Worm (Caenorhabditis elegans) whole organism, L1 larva: ENCODE data around the gene Y1B5A.1.

ENCODE experiments used
- C04F5.9 ChIP-seq: sonication (generic microtip); optimal IDR thresholded peaks from 2 replicates; lab custom pipeline; 2016; ENCODE audit warnings: missing genetic modification characterization, missing compliant biosample characterization
- C16A3.4 ChIP-seq: fragments of 150-350 bp; optimal IDR thresholded peaks from 2 replicates; lab custom pipeline; 2014; ENCODE audit warnings: missing biosample characterization, missing genetic modification characterization
- C34B4.2 ChIP-seq: sonication (generic microtip); optimal IDR thresholded peaks from 2 replicates; lab custom pipeline; 2017; ENCODE audit warnings: mild to moderate bottlenecking, missing genetic modification characterization, missing compliant biosample characterization
- aha-1 ChIP-seq: fragments of 150-350 bp; optimal IDR thresholded peaks from 2 replicates; lab custom pipeline; 2014; ENCODE audit warnings: missing biosample characterization, missing genetic modification characterization
- alr-1 ChIP-seq: fragments of 200-800 bp; sonication (Bioruptor generic); optimal IDR thresholded peaks from 2 replicates; lab custom pipeline; 2018; ENCODE audit warnings: borderline replicate concordance, mild to moderate bottlenecking, missing genetic modification characterization, missing compliant biosample characterization
- ama-1 ChIP-seq: fragments of 150-350 bp; optimal IDR thresholded peaks from 2 replicates; lab custom pipeline; 2014
- ceh-82 ChIP-seq, 3 experiments: fragments of 150-350 bp in 1 of 3; sonication (generic microtip) in 2 of 3; optimal IDR thresholded peaks; 2 replicates each; lab custom pipeline; 2014 to 2017; ENCODE audit warnings: missing biosample characterization in 3 of 3, missing genetic modification characterization in 3 of 3
- ceh-88 ChIP-seq: fragments of 200-800 bp; sonication (Bioruptor generic); IDR thresholded peaks from 2 replicates; pipeline ENCODE4 v1.3.6; 2022; ENCODE audit warnings: missing genetic modification characterization, missing compliant biosample characterization
- dsc-1 ChIP-seq: sonication (generic microtip); optimal IDR thresholded peaks from 2 replicates; lab custom pipeline; 2016; ENCODE audit warnings: mild to moderate bottlenecking, missing genetic modification characterization, missing compliant biosample characterization
- efl-1 ChIP-seq, 4 experiments: fragments of 150-350 bp; optimal IDR thresholded peaks in 3 of 4; peaks in 1 of 4; 1 replicate in 1 of 4; 2 replicates in 3 of 4; lab custom pipeline; 2014; ENCODE audit warnings: missing biosample characterization in 2 of 4, missing genetic modification characterization in 2 of 4, missing genetic modification reagents in 2 of 4
- egl-27 ChIP-seq, 2 experiments: fragments of 150-350 bp in 1 of 2; sonication (generic microtip); optimal IDR thresholded peaks; 3 replicates each; lab custom pipeline; 2017 to 2018; ENCODE audit warnings: missing biosample characterization in 2 of 2, missing genetic modification characterization in 2 of 2, missing genetic modification reagents in 2 of 2
- elt-2 ChIP-seq: sonication (generic microtip); optimal IDR thresholded peaks from 2 replicates; lab custom pipeline; 2016; ENCODE audit warnings: missing genetic modification characterization, mild to moderate bottlenecking, inconsistent platforms, missing compliant biosample characterization, missing genetic modification reagents
- ets-5 ChIP-seq: fragments of 200-800 bp; sonication (Bioruptor generic); IDR thresholded peaks from 2 replicates; pipeline ENCODE4 v1.3.6; 2022; ENCODE audit warnings: missing genetic modification characterization, missing compliant biosample characterization
- fkh-10 ChIP-seq: sonication (generic microtip); optimal IDR thresholded peaks from 2 replicates; lab custom pipeline; 2017; ENCODE audit warnings: missing biosample characterization, missing genetic modification reagents, missing genetic modification characterization
- fkh-4 ChIP-seq: sonication (generic microtip); optimal IDR thresholded peaks from 2 replicates; lab custom pipeline; 2016; ENCODE audit warnings: missing compliant biosample characterization, missing genetic modification characterization, borderline replicate concordance
- fkh-8 ChIP-seq: sonication (generic microtip); optimal IDR thresholded peaks from 2 replicates; lab custom pipeline; 2016; ENCODE audit warnings: mild to moderate bottlenecking, missing genetic modification characterization, missing compliant biosample characterization
- fos-1 ChIP-seq: fragments of 150-350 bp; optimal IDR thresholded peaks from 2 replicates; lab custom pipeline; 2014; ENCODE audit warnings: missing biosample characterization, missing genetic modification characterization
- hlh-4 ChIP-seq: sonication (generic microtip); optimal IDR thresholded peaks from 2 replicates; lab custom pipeline; 2016; ENCODE audit warnings: mild to moderate bottlenecking, missing genetic modification characterization, missing compliant biosample characterization
- irx-1 ChIP-seq: sonication (generic microtip); optimal IDR thresholded peaks from 2 replicates; lab custom pipeline; 2016; ENCODE audit warnings: missing genetic modification characterization, missing compliant biosample characterization
- isw-1 ChIP-seq: fragments of 200-800 bp; sonication (Bioruptor generic); IDR thresholded peaks from 2 replicates; pipeline ENCODE4 v1.3.6; 2022; ENCODE audit warnings: missing genetic modification characterization, missing compliant biosample characterization
- jun-1 ChIP-seq: fragments of 150-350 bp; optimal IDR thresholded peaks from 2 replicates; lab custom pipeline; 2014; ENCODE audit warnings: missing biosample characterization, missing genetic modification reagents, missing genetic modification characterization
- lin-14 ChIP-seq: fragments of 200-800 bp; sonication (Bioruptor generic); optimal IDR thresholded peaks from 2 replicates; lab custom pipeline; 2018; ENCODE audit warnings: mild to moderate bottlenecking, missing genetic modification characterization, moderate library complexity, missing compliant biosample characterization
- lin-15B ChIP-seq: fragments of 150-350 bp; sonication (generic microtip); optimal IDR thresholded peaks from 3 replicates; lab custom pipeline; 2014; ENCODE audit warnings: missing biosample characterization, missing genetic modification characterization
- lin-39 ChIP-seq: fragments of 150-350 bp; optimal IDR thresholded peaks from 2 replicates; lab custom pipeline; 2014; ENCODE audit warnings: missing biosample characterization, missing genetic modification reagents, missing genetic modification characterization
- mab-9 ChIP-seq: fragments of 200-800 bp; sonication (Bioruptor generic); IDR thresholded peaks from 2 replicates; pipeline ENCODE4 v1.3.6; 2022; ENCODE audit warnings: missing genetic modification reagents, missing genetic modification characterization, missing compliant biosample characterization
- mef-2 ChIP-seq: fragments of 150-350 bp; optimal IDR thresholded peaks from 2 replicates; lab custom pipeline; 2014; ENCODE audit warnings: missing biosample characterization, missing genetic modification characterization
- mep-1 ChIP-seq: fragments of 150-350 bp; optimal IDR thresholded peaks from 2 replicates; lab custom pipeline; 2014; ENCODE audit warnings: missing biosample characterization, missing genetic modification characterization
- nhr-12 ChIP-seq: sonication (generic microtip); optimal IDR thresholded peaks from 2 replicates; lab custom pipeline; 2017; ENCODE audit warnings: missing biosample characterization, missing genetic modification characterization
- nhr-28 ChIP-seq: fragments of 150-350 bp; optimal IDR thresholded peaks from 2 replicates; lab custom pipeline; 2014; ENCODE audit warnings: missing biosample characterization, missing genetic modification characterization
- nhr-71 ChIP-seq: sonication (generic microtip); optimal IDR thresholded peaks from 2 replicates; lab custom pipeline; 2016; ENCODE audit warnings: mild to moderate bottlenecking, missing genetic modification characterization, moderate library complexity, missing compliant biosample characterization
- pax-3 ChIP-seq: fragments of 200-800 bp; sonication (Bioruptor generic); optimal IDR thresholded peaks from 2 replicates; lab custom pipeline; 2018; ENCODE audit warnings: mild to moderate bottlenecking, missing genetic modification characterization, moderate library complexity, missing compliant biosample characterization
- pqm-1 ChIP-seq: sonication (generic microtip); optimal IDR thresholded peaks from 3 replicates; lab custom pipeline; 2017; ENCODE audit warnings: missing biosample characterization, missing genetic modification characterization
- rnt-1 ChIP-seq: sonication (generic microtip); optimal IDR thresholded peaks from 2 replicates; lab custom pipeline; 2016; ENCODE audit warnings: mild to moderate bottlenecking, missing genetic modification characterization, moderate library complexity, missing compliant biosample characterization
- skn-1 ChIP-seq: fragments of 150-350 bp; optimal IDR thresholded peaks from 2 replicates; lab custom pipeline; 2014; ENCODE audit warnings: missing biosample characterization, missing genetic modification characterization
- sox-4 ChIP-seq: sonication (generic microtip); optimal IDR thresholded peaks from 2 replicates; lab custom pipeline; 2016; ENCODE audit warnings: missing genetic modification characterization, missing compliant biosample characterization
- sptf-1 ChIP-seq: fragments of 150-350 bp; optimal IDR thresholded peaks from 2 replicates; lab custom pipeline; 2014; ENCODE audit warnings: missing biosample characterization, missing genetic modification characterization
- sup-37 ChIP-seq: fragments of 200-800 bp; sonication (Bioruptor generic); optimal IDR thresholded peaks from 2 replicates; lab custom pipeline; 2018; ENCODE audit warnings: mild to moderate bottlenecking, missing genetic modification characterization, missing compliant biosample characterization
- unc-30 ChIP-seq: sonication (generic microtip); optimal IDR thresholded peaks from 2 replicates; lab custom pipeline; 2017; ENCODE audit warnings: missing biosample characterization, missing genetic modification characterization
- xbp-1 ChIP-seq: sonication (generic microtip); optimal IDR thresholded peaks from 2 replicates; lab custom pipeline; 2016; ENCODE audit warnings: missing genetic modification characterization, missing compliant biosample characterization
- ztf-11 ChIP-seq, 2 experiments: sonication (generic microtip); optimal IDR thresholded peaks; 2 replicates each; lab custom pipeline; 2016 to 2017; ENCODE audit warnings: missing genetic modification characterization in 2 of 2, missing biosample characterization in 1 of 2, missing compliant biosample characterization in 1 of 2
- ztf-4 ChIP-seq: fragments of 150-350 bp; optimal IDR thresholded peaks from 2 replicates; lab custom pipeline; 2014; ENCODE audit warnings: missing biosample characterization, missing genetic modification characterization

Y1B5A.1 gene

DNA sequence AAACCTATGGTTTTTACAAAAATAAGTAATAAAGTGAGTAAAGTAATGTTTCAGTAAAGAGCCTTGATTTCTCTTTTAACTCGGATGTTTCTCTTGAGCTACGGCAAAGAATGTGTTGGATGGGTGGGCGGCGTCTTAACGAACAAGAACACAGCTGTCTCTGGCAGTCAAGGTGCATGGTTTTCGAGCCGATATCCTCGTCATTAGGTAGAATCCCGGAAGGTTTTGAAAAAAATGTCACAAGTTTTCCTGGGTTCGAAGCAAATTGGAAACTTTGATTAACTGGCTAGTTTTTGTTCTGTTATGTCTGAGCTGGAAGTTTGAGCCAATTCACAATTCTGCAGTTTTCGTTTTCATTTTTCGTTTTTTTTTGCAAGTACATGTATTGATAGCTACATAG, 9.9 kb upstream of the Y1B5A.1 start, which contains the start of gene B0403.6:
TSS of gene B0403.6 (minus strand) at position 101 of the 400 bp plus-strand sequence.
- TF ChIP-seq fkh-10 (GFP tag; lab: Kevin White, UChicago), result no peak
- TF ChIP-seq lin-14, result peak; percentile 23

- TF ChIP-seq isw-1 (no peak), ceh-88 (GFP tag; lab: Robert Waterston, UW) (no peak), xbp-1 (tag; lab: Kevin White, UChicago) (peak; percentile 34), C16A3.4 (tag; lab: Kevin White, UChicago) (no peak), C34B4.2 (tag; lab: Kevin White, UChicago) (no peak), egl-27 (tag; optimal IDR thresholded peaks at IDR 0.05; lab: Kevin White, UChicago) (no peak), nhr-71 (tag; lab: Kevin White, UChicago) (peak; percentile 54), fkh-10 (GFP tag; lab: Kevin White, UChicago) (no peak), ets-5 (GFP tag; lab: Robert Waterston, UW) (no peak), rnt-1 (tag; lab: Kevin White, UChicago) (peak; percentile 57), efl-1 (optimal IDR thresholded peaks at IDR 0.05; lab: Kevin White, UChicago) (no peak), efl-1 (GFP tag; optimal IDR thresholded peaks at IDR 0.05 in 1 of 2; lab: Kevin White, UChicago) (peak in 1 of 2 experiments; percentile 83), lin-14 (peak; percentile 83), sptf-1 (tag; lab: Kevin White, UChicago) (no peak), aha-1 (no peak), lin-39 (tag; lab: Kevin White, UChicago) (peak; percentile 80)
Observed at ce11 chrX:7076485-7076884, 8.7 kb upstream of the Y1B5A.1 start.

- no peak for TF ChIP-seq lin-14
- TF ChIP-seq dsc-1, result no peak
- TF ChIP-seq fos-1 (tag; lab: Kevin White, UChicago), result no peak
- no peak for TF ChIP-seq mab-9
- TF ChIP-seq sox-4 (tag; lab: Kevin White, UChicago), result no peak
- no peak for TF ChIP-seq sup-37 (GFP tag; lab: Kevin White, UChicago)
- no peak for TF ChIP-seq ama-1 (lab: Kevin White, UChicago)
- no peak for TF ChIP-seq lin-15B (tag; lab: Kevin White, UChicago)
- TF ChIP-seq ztf-11 (tag; optimal IDR thresholded peaks at IDR 0.05; lab: Kevin White, UChicago), result no peak
- no peak for TF ChIP-seq alr-1 (tag; lab: Kevin White, UChicago)
- TF ChIP-seq mep-1 (tag; lab: Kevin White, UChicago), result no peak
- no peak for TF ChIP-seq hlh-4 (tag; lab: Kevin White, UChicago)
- TF ChIP-seq nhr-12, result no peak
- TF ChIP-seq pax-3 (tag; lab: Kevin White, UChicago), result no peak
- TF ChIP-seq pqm-1 (tag; lab: Kevin White, UChicago), result no peak
- no peak for TF ChIP-seq fkh-8 (tag; lab: Kevin White, UChicago)
- no peak for TF ChIP-seq nhr-28 (tag; lab: Kevin White, UChicago)
- TF ChIP-seq ceh-88 (GFP tag; lab: Robert Waterston, UW), result no peak
Observed at ce11 chrX:7085912-7086311, 745 bp downstream of the Y1B5A.1 start, which contains the start of gene C36B7.4. TSS of gene C36B7.4 (minus strand) at chrX:7086012.

DNA sequence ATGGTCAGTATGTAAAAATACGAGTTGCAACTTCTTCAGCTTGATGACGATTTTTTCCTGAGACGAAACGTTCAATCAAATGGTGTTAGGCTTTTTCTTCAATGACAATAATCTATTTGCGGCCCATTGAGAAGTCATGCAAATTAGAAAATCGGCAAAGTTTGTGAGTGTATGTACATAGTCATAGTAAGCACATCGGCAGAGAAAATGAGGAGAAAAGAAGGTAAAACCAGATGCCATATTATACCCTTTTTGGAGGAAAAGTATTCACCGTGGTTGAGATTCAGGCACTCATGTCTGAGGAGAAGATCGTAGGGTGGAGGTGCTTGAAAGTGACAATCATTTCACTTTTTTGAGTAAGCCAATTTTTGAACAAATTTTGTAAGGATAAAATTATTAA, 11.2 kb downstream of the Y1B5A.1 start, which contains the start of gene C36B7.5:
TSS of gene C36B7.5 (minus strand) at position 101 of the 400 bp plus-strand sequence.
- TF ChIP-seq ceh-88 (GFP tag; lab: Robert Waterston, UW) (no peak), mef-2 (tag; lab: Kevin White, UChicago) (no peak), fkh-4 (no peak), irx-1 (no peak), unc-30 (tag; lab: Kevin White, UChicago) (no peak), efl-1 (optimal IDR thresholded peaks at IDR 0.05; lab: Kevin White, UChicago) (no peak), efl-1 (GFP tag; optimal IDR thresholded peaks at IDR 0.05 in 1 of 2; lab: Kevin White, UChicago) (no peak), ztf-4 (no peak), jun-1 (tag; lab: Kevin White, UChicago) (no peak), C04F5.9 (tag; lab: Kevin White, UChicago) (no peak), ceh-82 (tag; optimal IDR thresholded peaks at IDR 0.05; lab: Kevin White, UChicago) (no peak), elt-2 (tag; lab: Kevin White, UChicago) (no peak), skn-1 (tag; lab: Kevin White, UChicago) (no peak)
- TF ChIP-seq, all 84 proteins: peak for 0
